Fruit fly (Drosophila melanogaster): ENCODE results near the gene p.

Gene p

dm6 chr3R:8616149-8616548, 54.3 kb downstream of the p start:
- no peak for TF ChIP-seq cg (GFP tag; optimal IDR thresholded peaks at IDR 0.05)
- TF ChIP-seq ash1 (GFP tag; optimal IDR thresholded peaks at IDR 0.05), result no peak
- TF ChIP-seq CG13775 (GFP tag; optimal IDR thresholded peaks at IDR 0.05), result no peak
- TF ChIP-seq amos (GFP tag; IDR thresholded peaks at IDR 0.05; ENCODE audit: partially characterized antibody), result no peak
- no peak for TF ChIP-seq Fer2 (tag; optimal IDR thresholded peaks at IDR 0.05)
- no peak for TF ChIP-seq Atf3 (GFP tag; optimal IDR thresholded peaks at IDR 0.05)
- no peak for TF ChIP-seq MTF-1 (GFP tag; optimal IDR thresholded peaks at IDR 0.05; ENCODE audit: borderline replicate concordance)
- TF ChIP-seq CG2678 (tag; optimal IDR thresholded peaks at IDR 0.05), result peak; percentile 7
- TF ChIP-seq bcd (GFP tag; optimal IDR thresholded peaks at IDR 0.05), result no peak
- no peak for TF ChIP-seq Side (GFP tag; optimal IDR thresholded peaks at IDR 0.05)
- TF ChIP-seq CG15011 (GFP tag; optimal IDR thresholded peaks at IDR 0.05), result no peak
- 0 out of 2 replicates have a peak, but pooled peaks have one; percentile 26 for TF ChIP-seq CG14441 (GFP tag; IDR thresholded peaks at IDR 0.05)
- no peak for TF ChIP-seq nerfin-2 (GFP tag; IDR thresholded peaks at IDR 0.05; ENCODE audit: partially characterized antibody)
- TF ChIP-seq CG7839 (tag; optimal IDR thresholded peaks at IDR 0.05), result no peak
- no peak for TF ChIP-seq CG6791 (GFP tag; IDR thresholded peaks at IDR 0.05; ENCODE audit: partially characterized antibody)
- peak; percentile 54 for TF ChIP-seq Ets65A (GFP tag)
- no peak for TF ChIP-seq Sry-δ (GFP tag; optimal IDR thresholded peaks at IDR 0.05)
- no peak for TF ChIP-seq Hsf (GFP tag; optimal IDR thresholded peaks at IDR 0.05)
- no peak for TF ChIP-seq CG10543 (GFP tag; optimal IDR thresholded peaks at IDR 0.05)
- peak; percentile 9 for TF ChIP-seq gem (tag; optimal IDR thresholded peaks at IDR 0.05)
- TF ChIP-seq sens (GFP tag), result peak; percentile 57
- no peak for TF ChIP-seq slou (GFP tag; optimal IDR thresholded peaks at IDR 0.05)
- no peak for TF ChIP-seq lab (GFP tag; optimal IDR thresholded peaks at IDR 0.05)

Measured in whole organism, embryonic.